Fruit fly (Drosophila melanogaster): ENCODE results near the gene CrzR.

The CrzR gene

dm6 chr3L:12351440-12351839 lies at the start of gene CrzR:
Gene CrzR (minus strand): TSS chr3L:12351544.
- TF ChIP-seq h (optimal IDR thresholded peaks at IDR 0.05), result no peak
- TF ChIP-seq psq (optimal IDR thresholded peaks at IDR 0.05), result no peak
- no peak for TF ChIP-seq insv (optimal IDR thresholded peaks at IDR 0.05)
- no peak for TF ChIP-seq Sin3A (optimal IDR thresholded peaks at IDR 0.05)
- TF ChIP-seq Myc (optimal IDR thresholded peaks at IDR 0.05), result no peak
- TF ChIP-seq ttk (optimal IDR thresholded peaks at IDR 0.05), result no peak

- TF ChIP-seq psq (optimal IDR thresholded peaks at IDR 0.05) (no peak), ttk (optimal IDR thresholded peaks at IDR 0.05) (no peak), Sin3A (optimal IDR thresholded peaks at IDR 0.05) (no peak), Myc (optimal IDR thresholded peaks at IDR 0.05) (no peak), insv (optimal IDR thresholded peaks at IDR 0.05) (no peak), h (optimal IDR thresholded peaks at IDR 0.05) (no peak)
Observed at dm6 chr3L:12399171-12399570, 47.8 kb upstream of the CrzR start, which contains the start of gene CG32104. Gene CG32104 (minus strand): TSS chr3L:12399322.

- no peak for TF ChIP-seq Myc (optimal IDR thresholded peaks at IDR 0.05)
- no peak for TF ChIP-seq psq (optimal IDR thresholded peaks at IDR 0.05)
- no peak for TF ChIP-seq insv (optimal IDR thresholded peaks at IDR 0.05)
- no peak for TF ChIP-seq ttk (optimal IDR thresholded peaks at IDR 0.05)
- no peak for TF ChIP-seq Sin3A (optimal IDR thresholded peaks at IDR 0.05)
- TF ChIP-seq h (optimal IDR thresholded peaks at IDR 0.05), result no peak
Observed at dm6 chr3L:12395871-12396270, 44.5 kb upstream of the CrzR start, which contains the start of gene Obp69a. Gene Obp69a (plus strand): TSS chr3L:12396171.

dm6 chr3L:12392758-12393157 lies 41.4 kb upstream of the CrzR start:
- TF ChIP-seq insv (optimal IDR thresholded peaks at IDR 0.05) (no peak), ttk (optimal IDR thresholded peaks at IDR 0.05) (no peak), Myc (optimal IDR thresholded peaks at IDR 0.05) (no peak), psq (optimal IDR thresholded peaks at IDR 0.05) (no peak), Sin3A (optimal IDR thresholded peaks at IDR 0.05) (no peak), h (optimal IDR thresholded peaks at IDR 0.05) (no peak)

dm6 chr3L:12392068-12392467 lies 40.7 kb upstream of the CrzR start:
- TF ChIP-seq insv (optimal IDR thresholded peaks at IDR 0.05), result no peak
- TF ChIP-seq h (optimal IDR thresholded peaks at IDR 0.05), result no peak
- no peak for TF ChIP-seq psq (optimal IDR thresholded peaks at IDR 0.05)
- TF ChIP-seq Sin3A (optimal IDR thresholded peaks at IDR 0.05), result no peak
- no peak for TF ChIP-seq ttk (optimal IDR thresholded peaks at IDR 0.05)
- TF ChIP-seq Myc (optimal IDR thresholded peaks at IDR 0.05), result no peak

dm6 chr3L:12391240-12391843 lies 40.0 kb upstream of the CrzR start, which contains the start of gene Ncc69:
Gene Ncc69 (minus strand): TSS chr3L:12391444.
- no peak for TF ChIP-seq psq (optimal IDR thresholded peaks at IDR 0.05)
- no peak for TF ChIP-seq h (optimal IDR thresholded peaks at IDR 0.05)
- TF ChIP-seq Myc (optimal IDR thresholded peaks at IDR 0.05), result no peak
- TF ChIP-seq insv (optimal IDR thresholded peaks at IDR 0.05), result no peak
- no peak for TF ChIP-seq ttk (optimal IDR thresholded peaks at IDR 0.05)
- no peak for TF ChIP-seq Sin3A (optimal IDR thresholded peaks at IDR 0.05)

- TF ChIP-seq insv (optimal IDR thresholded peaks at IDR 0.05) (no peak), Sin3A (optimal IDR thresholded peaks at IDR 0.05) (no peak), Myc (optimal IDR thresholded peaks at IDR 0.05) (no peak), psq (optimal IDR thresholded peaks at IDR 0.05) (no peak), h (optimal IDR thresholded peaks at IDR 0.05) (no peak), ttk (optimal IDR thresholded peaks at IDR 0.05) (no peak)
Observed at dm6 chr3L:12387898-12388297, 36.6 kb upstream of the CrzR start.

dm6 chr3L:12387063-12387462 lies 35.7 kb upstream of the CrzR start:
- TF ChIP-seq Myc (optimal IDR thresholded peaks at IDR 0.05) (no peak), Sin3A (optimal IDR thresholded peaks at IDR 0.05) (no peak)

dm6 chr3L:12380592-12380991 lies 29.2 kb upstream of the CrzR start:
- no peak for TF ChIP-seq Sin3A (optimal IDR thresholded peaks at IDR 0.05)
- no peak for TF ChIP-seq h (optimal IDR thresholded peaks at IDR 0.05)
- TF ChIP-seq insv (optimal IDR thresholded peaks at IDR 0.05), result no peak
- TF ChIP-seq Myc (optimal IDR thresholded peaks at IDR 0.05), result no peak
- TF ChIP-seq ttk (optimal IDR thresholded peaks at IDR 0.05), result no peak
- no peak for TF ChIP-seq psq (optimal IDR thresholded peaks at IDR 0.05)

dm6 chr3L:12374420-12374819 lies 23.1 kb upstream of the CrzR start:
- TF ChIP-seq h (optimal IDR thresholded peaks at IDR 0.05) (no peak), Myc (optimal IDR thresholded peaks at IDR 0.05) (no peak), Sin3A (optimal IDR thresholded peaks at IDR 0.05) (no peak), psq (optimal IDR thresholded peaks at IDR 0.05) (no peak), insv (optimal IDR thresholded peaks at IDR 0.05) (no peak), ttk (optimal IDR thresholded peaks at IDR 0.05) (no peak)

- TF ChIP-seq psq (optimal IDR thresholded peaks at IDR 0.05) (no peak), Myc (optimal IDR thresholded peaks at IDR 0.05) (no peak), ttk (optimal IDR thresholded peaks at IDR 0.05) (no peak), h (optimal IDR thresholded peaks at IDR 0.05) (no peak), Sin3A (optimal IDR thresholded peaks at IDR 0.05) (no peak), insv (optimal IDR thresholded peaks at IDR 0.05) (no peak)
Observed at dm6 chr3L:12363729-12364128, 12.4 kb upstream of the CrzR start.

dm6 chr3L:12350307-12350706 lies 1.0 kb downstream of the CrzR start:
- no peak for TF ChIP-seq h (optimal IDR thresholded peaks at IDR 0.05)
- TF ChIP-seq insv (optimal IDR thresholded peaks at IDR 0.05), result no peak
- no peak for TF ChIP-seq Sin3A (optimal IDR thresholded peaks at IDR 0.05)
- TF ChIP-seq Myc (optimal IDR thresholded peaks at IDR 0.05), result no peak

- TF ChIP-seq Sin3A (optimal IDR thresholded peaks at IDR 0.05) (no peak), psq (optimal IDR thresholded peaks at IDR 0.05) (no peak), ttk (optimal IDR thresholded peaks at IDR 0.05) (no peak), Myc (optimal IDR thresholded peaks at IDR 0.05) (no peak), insv (optimal IDR thresholded peaks at IDR 0.05) (no peak), h (optimal IDR thresholded peaks at IDR 0.05) (no peak)
Observed at dm6 chr3L:12336339-12336738, 15.0 kb downstream of the CrzR start, which contains the start of gene CG10418. Gene CG10418 (plus strand): TSS chr3L:12336676.

Data from Kc167 (cell line).